Worm (Caenorhabditis elegans): ENCODE measurements around the gene srv-10.
A peak's percentile ranks its signal among the peaks of the same experiment; 100 is the strongest.

The srv-10 gene

ce11 chrV:13391378-13392258 lies 32.1 kb upstream of the srv-10 start, which contains the start of gene somi-1 (continued):
- TF ChIP-seq mdl-1 (tag; optimal IDR thresholded peaks at IDR 0.05) (no peak), nhr-76 (tag; optimal IDR thresholded peaks at IDR 0.05) (no peak), grh-1 (GFP tag; IDR thresholded peaks at IDR 0.05) (peak; percentile 42; the same call in 1 of the 2 replicates), elt-3 (tag; optimal IDR thresholded peaks at IDR 0.05) (peak in 1 of 6 experiments; percentile 28), unc-130 (tag; optimal IDR thresholded peaks at IDR 0.05) (no peak), fkh-8 (tag; optimal IDR thresholded peaks at IDR 0.05) (no peak), mef-2 (tag; optimal IDR thresholded peaks at IDR 0.05) (no peak), rnt-1 (tag; optimal IDR thresholded peaks at IDR 0.05) (peak; percentile 1), skn-1 (tag; optimal IDR thresholded peaks at IDR 0.05) (no peak), ets-5 (GFP tag; IDR thresholded peaks at IDR 0.05) (no peak), nhr-77 (tag; optimal IDR thresholded peaks at IDR 0.05) (no peak), lin-14 (GFP tag; optimal IDR thresholded peaks at IDR 0.05) (peak; percentile 53), nhr-11 (tag; optimal IDR thresholded peaks at IDR 0.05) (no peak), C16A3.4 (tag; optimal IDR thresholded peaks at IDR 0.05) (no peak), unc-30 (tag; optimal IDR thresholded peaks at IDR 0.05) (no peak), mep-1 (tag; optimal IDR thresholded peaks at IDR 0.05) (peak; percentile 40), lin-39 (tag; optimal IDR thresholded peaks at IDR 0.05) (no peak), efl-3 (GFP tag; optimal IDR thresholded peaks at IDR 0.05) (no peak), isw-1 (GFP tag; IDR thresholded peaks at IDR 0.05) (no peak), zip-4 (GFP tag; optimal IDR thresholded peaks at IDR 0.05) (no peak), unc-62 (GFP tag; optimal IDR thresholded peaks at IDR 0.05) (no peak), unc-86 (tag; optimal IDR thresholded peaks at IDR 0.05) (no peak), nhr-19 (GFP tag; conservative IDR thresholded peaks at IDR 0.05) (0 out of 2 replicates have a peak, but pooled peaks have one; percentile 2), nhr-85 (tag) (peak; percentile 84), xbp-1 (tag; optimal IDR thresholded peaks at IDR 0.05) (no peak), mab-9 (GFP tag; IDR thresholded peaks at IDR 0.05) (no peak), sptf-1 (tag; optimal IDR thresholded peaks at IDR 0.05) (no peak), aly-2 (tag; optimal IDR thresholded peaks at IDR 0.05) (no peak), irx-1 (tag; optimal IDR thresholded peaks at IDR 0.05) (no peak), C34B4.2 (tag; optimal IDR thresholded peaks at IDR 0.05) (no peak), hlh-17 (GFP tag; optimal IDR thresholded peaks at IDR 0.05; ENCODE audit: borderline replicate concordance) (no peak), fos-1 (tag; optimal IDR thresholded peaks at IDR 0.05) (no peak), C04F5.9 (tag; optimal IDR thresholded peaks at IDR 0.05) (no peak), nhr-237 (tag; optimal IDR thresholded peaks at IDR 0.05) (no peak), ztf-11 (tag; optimal IDR thresholded peaks at IDR 0.05) (no peak), ces-1 (GFP tag; optimal IDR thresholded peaks at IDR 0.05) (peak; percentile 44), nhr-12 (tag; optimal IDR thresholded peaks at IDR 0.05) (no peak), vab-15 (tag; optimal IDR thresholded peaks at IDR 0.05) (no peak), swsn-7 (tag; optimal IDR thresholded peaks at IDR 0.05) (no peak), lin-13 (GFP tag; optimal IDR thresholded peaks at IDR 0.05) (no peak), efl-1 (optimal IDR thresholded peaks at IDR 0.05) (no peak), efl-1 (GFP tag; optimal IDR thresholded peaks at IDR 0.05 in 1 of 2) (peak in 1 of 2 experiments; percentile 71), aha-1 (tag; optimal IDR thresholded peaks at IDR 0.05) (no peak), nhr-71 (tag; optimal IDR thresholded peaks at IDR 0.05) (peak; percentile 38), jun-1 (tag; optimal IDR thresholded peaks at IDR 0.05) (no peak), fkh-4 (tag; optimal IDR thresholded peaks at IDR 0.05; ENCODE audit: borderline replicate concordance) (no peak), egl-27 (tag; optimal IDR thresholded peaks at IDR 0.05) (no peak), lir-3 (tag; optimal IDR thresholded peaks at IDR 0.05; ENCODE audit: poor library complexity) (no peak), ama-1 (optimal IDR thresholded peaks at IDR 0.05) (no peak), ceh-82 (tag; optimal IDR thresholded peaks at IDR 0.05) (no peak), hlh-4 (tag; optimal IDR thresholded peaks at IDR 0.05) (no peak), hpl-2 (GFP tag; optimal IDR thresholded peaks at IDR 0.05) (no peak)

Data from whole organism, L1 larva.